Fruit fly (Drosophila melanogaster) whole organism, embryonic: Measurements from ENCODE around the gene PAN3.
A peak's percentile ranks its signal among the peaks of the same experiment; 100 is the strongest.

Experiments used
- Adf1 ChIP-seq: fragments of 200-800 bp; sonication (Bioruptor generic); IDR thresholded peaks from 2 replicates; pipeline ENCODE4 v1.3.6; 2022; ENCODE audit warnings: missing biosample characterization, missing genetic modification characterization
- B-H2 ChIP-seq: fragments of 200-800 bp; sonication (Bioruptor generic); optimal IDR thresholded peaks from 2 replicates; lab custom pipeline; 2018; ENCODE audit warnings: missing biosample characterization, mild to moderate bottlenecking, missing genetic modification characterization
- BEAF-32 ChIP-seq: fragments of 200-800 bp; sonication (Bioruptor generic); optimal IDR thresholded peaks from 3 replicates; lab custom pipeline; 2017; ENCODE audit warnings: missing biosample characterization, missing genetic modification characterization, mild to moderate bottlenecking, moderate library complexity, missing genetic modification reagents
- CG1024 ChIP-seq: fragments of 200-800 bp; sonication (Bioruptor generic); IDR thresholded peaks from 2 replicates; pipeline ENCODE4 v1.3.6; 2022; ENCODE audit warnings: missing biosample characterization, missing genetic modification characterization
- CG11247 ChIP-seq: fragments of 200-800 bp; sonication (Bioruptor generic); IDR thresholded peaks from 2 replicates; pipeline ENCODE4 v1.3.6; 2022; ENCODE audit warnings: missing biosample characterization, missing genetic modification characterization
- CG11696 ChIP-seq: fragments of 200-800 bp; sonication (Bioruptor generic); IDR thresholded peaks from 2 replicates; pipeline ENCODE4 v1.3.6; 2022; ENCODE audit warnings: missing biosample characterization, missing genetic modification characterization
- CG13894 ChIP-seq: fragments of 200-800 bp; sonication (Bioruptor generic); optimal IDR thresholded peaks from 3 replicates; lab custom pipeline; 2018; ENCODE audit warnings: missing biosample characterization, mild to moderate bottlenecking, missing genetic modification characterization, moderate library complexity
- CG14667 ChIP-seq: fragments of 200-800 bp; sonication (Bioruptor generic); IDR thresholded peaks from 2 replicates; pipeline ENCODE4 v1.3.6; 2022; ENCODE audit warnings: missing biosample characterization, missing genetic modification characterization
- CG14860 ChIP-seq: fragments of 200-800 bp; sonication (Bioruptor generic); IDR thresholded peaks from 3 replicates; pipeline ENCODE4 v1.3.6; 2022; ENCODE audit warnings: missing biosample characterization, missing genetic modification characterization; ENCODE audit not compliant: partially characterized antibody
- CG15269 ChIP-seq: fragments of 200-800 bp; sonication (Bioruptor generic); optimal IDR thresholded peaks from 2 replicates; lab custom pipeline; 2018; ENCODE audit warnings: missing biosample characterization, mild to moderate bottlenecking, missing genetic modification characterization, moderate library complexity
- CG1647 ChIP-seq: fragments of 200-800 bp; sonication (Bioruptor generic); optimal IDR thresholded peaks from 3 replicates; lab custom pipeline; 2016; ENCODE audit warnings: missing biosample characterization, missing genetic modification characterization
- CG17802 ChIP-seq: fragments of 200-800 bp; sonication (Bioruptor generic); optimal IDR thresholded peaks from 2 replicates; lab custom pipeline; 2018; ENCODE audit warnings: missing biosample characterization, mild to moderate bottlenecking, missing genetic modification characterization, moderate library complexity
- CG18011 ChIP-seq: fragments of 200-800 bp; sonication (Bioruptor generic); optimal IDR thresholded peaks from 2 replicates; lab custom pipeline; 2017; ENCODE audit warnings: missing biosample characterization, missing genetic modification characterization, mild to moderate bottlenecking, moderate library complexity, missing genotype
- CG30431 ChIP-seq: fragments of 200-800 bp; sonication (Bioruptor generic); optimal IDR thresholded peaks from 2 replicates; lab custom pipeline; 2017; ENCODE audit warnings: missing biosample characterization, missing genetic modification characterization
- CG3065 ChIP-seq: fragments of 200-800 bp; sonication (Bioruptor generic); optimal IDR thresholded peaks from 2 replicates; lab custom pipeline; 2016; ENCODE audit warnings: missing biosample characterization, missing genetic modification characterization
- CG31365 ChIP-seq: fragments of 200-800 bp; sonication (Bioruptor generic); optimal IDR thresholded peaks from 2 replicates; lab custom pipeline; 2018; ENCODE audit warnings: missing biosample characterization, mild to moderate bottlenecking, missing genetic modification characterization
- CG3726 ChIP-seq: fragments of 200-800 bp; sonication (Bioruptor generic); IDR thresholded peaks from 3 replicates; pipeline ENCODE4, ENCODE4 v1.3.6; 2022; ENCODE audit warnings: missing biosample characterization, missing genetic modification characterization
- Doc2 ChIP-seq: fragments of 200-800 bp; sonication (Bioruptor generic); IDR thresholded peaks from 2 replicates; pipeline ENCODE4 v1.3.6; 2022; ENCODE audit warnings: missing biosample characterization, missing genetic modification characterization
- HLH54F ChIP-seq: fragments of 200-800 bp; sonication (Bioruptor generic); optimal IDR thresholded peaks from 3 replicates; lab custom pipeline; 2016; ENCODE audit warnings: missing biosample characterization, missing genetic modification characterization
- NC2α ChIP-seq: fragments of 200-800 bp; sonication (Bioruptor generic); optimal IDR thresholded peaks from 2 replicates; lab custom pipeline; 2016; ENCODE audit warnings: missing biosample characterization, missing genetic modification characterization
- Six4 ChIP-seq: fragments of 200-800 bp; sonication (Bioruptor generic); optimal IDR thresholded peaks from 2 replicates; lab custom pipeline; 2016; ENCODE audit warnings: missing biosample characterization, missing genetic modification characterization
- Sox102F ChIP-seq: fragments of 200-800 bp; sonication (Bioruptor generic); optimal IDR thresholded peaks from 2 replicates; lab custom pipeline; 2018; ENCODE audit warnings: missing biosample characterization, mild to moderate bottlenecking, missing genetic modification characterization, moderate library complexity
- Xbp1 ChIP-seq: fragments of 200-800 bp; sonication (Bioruptor generic); optimal IDR thresholded peaks from 3 replicates; lab custom pipeline; 2016; ENCODE audit warnings: missing biosample characterization, mild to moderate bottlenecking, missing genetic modification characterization
- Xrp1 ChIP-seq: fragments of 200-800 bp; sonication (Bioruptor generic); IDR thresholded peaks from 2 replicates; pipeline ENCODE4 v1.3.6; 2022; ENCODE audit warnings: missing biosample characterization, missing genetic modification characterization
- ato ChIP-seq: fragments of 200-800 bp; sonication (Bioruptor generic); IDR thresholded peaks from 2 replicates; pipeline ENCODE4 v1.3.6; 2022; ENCODE audit warnings: missing biosample characterization, missing genetic modification characterization; ENCODE audit not compliant: partially characterized antibody
- caup ChIP-seq: fragments of 200-800 bp; sonication (Bioruptor generic); optimal IDR thresholded peaks from 3 replicates; lab custom pipeline; 2017; ENCODE audit warnings: missing biosample characterization, mild to moderate bottlenecking, missing genetic modification characterization, moderate library complexity; ENCODE audit not compliant: severe bottlenecking
- esg ChIP-seq: fragments of 200-800 bp; sonication (Bioruptor generic); conservative IDR thresholded peaks from 2 replicates; pipeline ENCODE4 v1.3.6; 2022; ENCODE audit warnings: missing biosample characterization, missing genetic modification characterization
- eve ChIP-seq, 2 experiments: fragments of >200 bp; optimal IDR thresholded peaks; 2 replicates each; lab custom pipeline; 2017; ENCODE audit warnings: missing biosample characterization in 2 of 2, missing genetic modification characterization in 2 of 2
- fd3F ChIP-seq: fragments of 200-800 bp; sonication (Bioruptor generic); optimal IDR thresholded peaks from 2 replicates; lab custom pipeline; 2018; ENCODE audit warnings: missing biosample characterization, mild to moderate bottlenecking, missing genetic modification characterization, moderate library complexity
- fd64A ChIP-seq: fragments of 200-800 bp; sonication (Bioruptor generic); optimal IDR thresholded peaks from 3 replicates; lab custom pipeline; 2018; ENCODE audit warnings: missing biosample characterization, mild to moderate bottlenecking, missing genetic modification characterization
- fd96Cb ChIP-seq: fragments of 200-800 bp; sonication (Bioruptor generic); optimal IDR thresholded peaks from 2 replicates; lab custom pipeline; 2018; ENCODE audit warnings: missing biosample characterization, mild to moderate bottlenecking, missing genetic modification characterization, moderate library complexity
- fu2 ChIP-seq: fragments of 200-800 bp; sonication (Bioruptor generic); optimal IDR thresholded peaks from 2 replicates; lab custom pipeline; 2016; ENCODE audit warnings: missing biosample characterization, missing genetic modification characterization
- hbn ChIP-seq: fragments of 200-800 bp; sonication (Bioruptor generic); IDR thresholded peaks from 2 replicates; pipeline ENCODE4 v1.3.6; 2022; ENCODE audit warnings: missing biosample characterization, missing genetic modification characterization; ENCODE audit not compliant: partially characterized antibody
- hkb ChIP-seq, 2 experiments: fragments of 200-800 bp in 1 of 2; fragments of >200 bp in 1 of 2; sonication (Bioruptor generic) in 1 of 2; IDR thresholded peaks in 1 of 2; optimal IDR thresholded peaks in 1 of 2; 2 replicates each; pipeline versions ENCODE4 v1.3.6 to Lab custom; 2017 to 2022; ENCODE audit warnings: missing biosample characterization in 1 of 2, missing genetic modification characterization in 1 of 2
- insv ChIP-seq, 2 experiments: fragments of 200-800 bp; sonication (Bioruptor generic); optimal IDR thresholded peaks; 3 replicates each; lab custom pipeline; 2016 to 2018; ENCODE audit warnings: missing biosample characterization in 2 of 2, missing genetic modification characterization in 2 of 2
- nerfin-2 ChIP-seq: fragments of 200-800 bp; sonication (Bioruptor generic); IDR thresholded peaks from 2 replicates; pipeline ENCODE4 v1.3.6; 2022; ENCODE audit warnings: missing biosample characterization, missing genetic modification characterization; ENCODE audit not compliant: partially characterized antibody
- pfk ChIP-seq: fragments of 200-800 bp; sonication (Bioruptor generic); optimal IDR thresholded peaks from 2 replicates; lab custom pipeline; 2018; ENCODE audit warnings: missing biosample characterization, mild to moderate bottlenecking, missing genetic modification characterization, moderate library complexity
- pita ChIP-seq: fragments of 200-800 bp; sonication (Bioruptor generic); optimal IDR thresholded peaks from 2 replicates; lab custom pipeline; 2017; ENCODE audit warnings: missing biosample characterization, mild to moderate bottlenecking, missing genetic modification characterization
- sc ChIP-seq, 3 experiments: fragments of >200 bp in 2 of 3; fragments of 200-800 bp in 1 of 3; sonication (Bioruptor generic) in 1 of 3; optimal IDR thresholded peaks; 2 replicates in 2 of 3; 3 replicates in 1 of 3; lab custom pipeline; 2017; ENCODE audit warnings: mild to moderate bottlenecking in 1 of 3, missing biosample characterization in 1 of 3, missing genetic modification characterization in 1 of 3, missing genetic modification reagents in 1 of 3
- schlank ChIP-seq: fragments of 200-800 bp; sonication (Bioruptor generic); optimal IDR thresholded peaks from 2 replicates; lab custom pipeline; 2018; ENCODE audit warnings: missing biosample characterization, mild to moderate bottlenecking, missing genetic modification characterization
- seq ChIP-seq: fragments of 200-800 bp; sonication (Bioruptor generic); IDR thresholded peaks from 2 replicates; pipeline ENCODE4 v1.3.6; 2022; ENCODE audit warnings: missing biosample characterization, missing genetic modification characterization
- so ChIP-seq: fragments of 200-800 bp; sonication (Bioruptor generic); IDR thresholded peaks from 3 replicates; pipeline ENCODE4 v1.3.6; 2022; ENCODE audit warnings: missing biosample characterization, missing genetic modification characterization
- sob ChIP-seq: fragments of 200-800 bp; sonication (Bioruptor generic); IDR thresholded peaks from 2 replicates; pipeline ENCODE4 v1.3.6; 2022; ENCODE audit warnings: missing biosample characterization, missing genetic modification characterization
- sr ChIP-seq: fragments of 200-800 bp; sonication (Bioruptor generic); IDR thresholded peaks from 3 replicates; pipeline ENCODE4 v1.3.6; 2022; ENCODE audit warnings: missing biosample characterization, missing genetic modification characterization
- tll ChIP-seq, 2 experiments: fragments of 200-800 bp in 1 of 2; fragments of >200 bp in 1 of 2; sonication (Bioruptor generic) in 1 of 2; optimal IDR thresholded peaks; 2 replicates each; lab custom pipeline; 2017 to 2019; ENCODE audit warnings: missing biosample characterization in 2 of 2, missing genetic modification characterization in 2 of 2, mild to moderate bottlenecking in 1 of 2, moderate library complexity in 1 of 2
- toy ChIP-seq: fragments of 200-800 bp; sonication (Bioruptor generic); IDR thresholded peaks from 2 replicates; pipeline ENCODE4 v1.3.6; 2022; ENCODE audit warnings: missing biosample characterization, missing genetic modification characterization
- vfl ChIP-seq: fragments of 200-800 bp; sonication (Bioruptor generic); optimal IDR thresholded peaks from 2 replicates; lab custom pipeline; 2016; ENCODE audit warnings: missing biosample characterization, missing genetic modification characterization
- z ChIP-seq: fragments of 200-800 bp; sonication (Bioruptor generic); IDR thresholded peaks from 3 replicates; pipeline ENCODE4 v1.3.6; 2022; ENCODE audit warnings: missing biosample characterization, missing genetic modification characterization

The PAN3 gene

dm6 chr3L:3052110-3052871, 18.6 kb upstream of the PAN3 start, which contains the start of gene CG1271 (continued):
- peak; percentile 67 for TF ChIP-seq caup (GFP tag; lab: Kevin White, UChicago)
- TF ChIP-seq CG15269 (tag; lab: Kevin White, UChicago): peak; percentile 51
- TF ChIP-seq CG11696 (GFP tag; lab: Robert Waterston, UW): no peak
- peak; percentile 27 for TF ChIP-seq Adf1 (GFP tag; lab: Robert Waterston, UW)
- no peak for TF ChIP-seq sr (GFP tag; lab: Robert Waterston, UW)
- TF ChIP-seq NC2α (GFP tag; lab: Kevin White, UChicago): no peak
- peak; percentile 84 for TF ChIP-seq hkb (optimal IDR thresholded peaks at IDR 0.05; lab: Kevin White, UChicago)
- peak; percentile 59 for TF ChIP-seq hkb (GFP tag; IDR thresholded peaks at IDR 0.05; lab: Robert Waterston, UW)
- TF ChIP-seq CG14667 (GFP tag; lab: Robert Waterston, UW): 0 out of 2 replicates have a peak, but pooled peaks have one; percentile 28
- peak in 1 of 2 experiments; percentile 21 for TF ChIP-seq insv (GFP tag; optimal IDR thresholded peaks at IDR 0.05; lab: Kevin White, UChicago)
- peak; percentile 9 for TF ChIP-seq CG18011 (GFP tag; lab: Kevin White, UChicago)
- no peak for TF ChIP-seq so (GFP tag; lab: Robert Waterston, UW)
- peak; percentile 59 for TF ChIP-seq fu2
- TF ChIP-seq Xbp1 (GFP tag; lab: Kevin White, UChicago): peak; percentile 62
- TF ChIP-seq CG31365 (tag; lab: Kevin White, UChicago): peak; percentile 11
- no peak for TF ChIP-seq hbn (GFP tag; lab: Robert Waterston, UW)
- TF ChIP-seq CG11247: peak; percentile 51
- no peak for TF ChIP-seq CG14860
- no peak for TF ChIP-seq toy
- TF ChIP-seq CG1024 (GFP tag; lab: Robert Waterston, UW): no peak
- TF ChIP-seq CG13894 (tag; lab: Kevin White, UChicago): peak; percentile 70
- TF ChIP-seq Xrp1 (GFP tag; lab: Robert Waterston, UW): peak; percentile 63; the same call in 1 of the 2 replicates
- TF ChIP-seq fd96Cb (tag; lab: Kevin White, UChicago): peak; percentile 32
- TF ChIP-seq schlank (tag; lab: Kevin White, UChicago): peak; percentile 21
- TF ChIP-seq vfl (GFP tag; lab: Kevin White, UChicago): peak; percentile 39
- TF ChIP-seq pfk (GFP tag; lab: Kevin White, UChicago): no peak
- TF ChIP-seq CG3726 (GFP tag; lab: Robert Waterston, UW): no peak
- no peak for TF ChIP-seq ato (GFP tag; lab: Robert Waterston, UW)
- no peak for TF ChIP-seq eve (GFP tag; optimal IDR thresholded peaks at IDR 0.05; lab: Kevin White, UChicago)
- peak; percentile 45 for TF ChIP-seq esg (GFP tag; lab: Robert Waterston, UW)
- no peak for TF ChIP-seq CG30431
- TF ChIP-seq Doc2 (GFP tag; lab: Robert Waterston, UW): no peak
- TF ChIP-seq tll (GFP tag; optimal IDR thresholded peaks at IDR 0.05; lab: Kevin White, UChicago): peak; percentile 29 to 81
- peak; percentile 65 for TF ChIP-seq CG1647 (GFP tag; lab: Kevin White, UChicago)
- TF ChIP-seq HLH54F (GFP tag; lab: Kevin White, UChicago): peak; percentile 72
- no peak for TF ChIP-seq fd3F
- peak; percentile 62 for TF ChIP-seq B-H2 (GFP tag; lab: Kevin White, UChicago)
- TF ChIP-seq CG17802 (tag; lab: Kevin White, UChicago): peak; percentile 5
- peak; percentile 49 for TF ChIP-seq Six4
- TF ChIP-seq Sox102F: no peak
- peak; percentile 65 for TF ChIP-seq BEAF-32 (GFP tag; lab: Kevin White, UChicago)
- TF ChIP-seq CG3065: no peak
- no peak for TF ChIP-seq nerfin-2 (GFP tag; lab: Robert Waterston, UW)
- no peak for TF ChIP-seq sc (optimal IDR thresholded peaks at IDR 0.05; lab: Kevin White, UChicago)
- no peak for TF ChIP-seq sc (GFP tag; optimal IDR thresholded peaks at IDR 0.05; lab: Kevin White, UChicago)
- TF ChIP-seq seq: no peak
- no peak for TF ChIP-seq pita (GFP tag; lab: Kevin White, UChicago)
- peak; percentile 72 for TF ChIP-seq sob (GFP tag; lab: Robert Waterston, UW)
- TF ChIP-seq fd64A (GFP tag; lab: Kevin White, UChicago): no peak
- TF ChIP-seq z (GFP tag; lab: Robert Waterston, UW): no peak
